Worm (Caenorhabditis elegans) whole organism, L4 larva: ENCODE measurements around the gene abu-7.

Source experiments
- F10B5.3 ChIP-seq: sonication (generic microtip); optimal IDR thresholded peaks from 2 replicates; lab custom pipeline; 2016; ENCODE audit warnings: mild to moderate bottlenecking, missing genetic modification characterization, missing compliant biosample characterization
- F26F4.8 ChIP-seq: fragments of 200-800 bp; sonication (Bioruptor generic); conservative IDR thresholded peaks from 2 replicates; pipeline ENCODE4 v1.3.6; 2022; ENCODE audit warnings: missing genetic modification characterization, missing compliant biosample characterization
- F37D6.2 ChIP-seq: sonication (generic microtip); optimal IDR thresholded peaks from 2 replicates; lab custom pipeline; 2016; ENCODE audit warnings: mild to moderate bottlenecking, missing genetic modification characterization, missing compliant biosample characterization
- F44E2.7 ChIP-seq: fragments of 200-800 bp; sonication (Bioruptor generic); IDR thresholded peaks from 2 replicates; pipeline ENCODE4 v2.1.2; 2022; ENCODE audit warnings: missing genetic modification characterization, missing compliant biosample characterization
- F49E8.2 ChIP-seq: sonication (generic microtip); optimal IDR thresholded peaks from 2 replicates; lab custom pipeline; 2016; ENCODE audit warnings: missing compliant biosample characterization, mild to moderate bottlenecking, missing genetic modification characterization, borderline replicate concordance
- Y5F2A.4 ChIP-seq: fragments of 200-800 bp; sonication (Bioruptor generic); optimal IDR thresholded peaks from 2 replicates; lab custom pipeline; 2018; ENCODE audit warnings: mild to moderate bottlenecking, missing genetic modification characterization, missing compliant biosample characterization
- ZK546.5 ChIP-seq, 2 experiments: sonication (generic microtip); optimal IDR thresholded peaks; 2 replicates each; lab custom pipeline; 2017; ENCODE audit warnings: missing biosample characterization in 2 of 2, missing genetic modification characterization in 2 of 2
- aha-1 ChIP-seq: fragments of 150-350 bp; peaks from one replicate; lab custom pipeline; 2014; ENCODE audit warnings: missing biosample characterization, missing genetic modification characterization
- aly-2 ChIP-seq: sonication (generic microtip); optimal IDR thresholded peaks from 2 replicates; lab custom pipeline; 2018; ENCODE audit warnings: missing biosample characterization, missing genetic modification characterization
- ama-1 ChIP-seq: fragments of 150-350 bp; optimal IDR thresholded peaks from 2 replicates; lab custom pipeline; 2014; ENCODE audit warnings: inconsistent platforms, mixed read lengths
- attf-4 ChIP-seq: sonication (generic microtip); optimal IDR thresholded peaks from 3 replicates; lab custom pipeline; 2017; ENCODE audit warnings: missing biosample characterization, missing genetic modification characterization
- ceh-20 ChIP-seq: fragments of 200-800 bp; sonication (Bioruptor generic); IDR thresholded peaks from 2 replicates; pipeline ENCODE4 v1.3.6; 2022; ENCODE audit warnings: missing genetic modification reagents, missing genetic modification characterization, missing compliant biosample characterization
- ceh-32 ChIP-seq: sonication (generic microtip); optimal IDR thresholded peaks from 2 replicates; lab custom pipeline; 2016; ENCODE audit warnings: mild to moderate bottlenecking, missing genetic modification characterization, missing compliant biosample characterization; ENCODE audit not compliant: poor library complexity
- ceh-62 ChIP-seq: sonication (generic microtip); optimal IDR thresholded peaks from 2 replicates; lab custom pipeline; 2017; ENCODE audit warnings: missing biosample characterization, missing genetic modification characterization
- cey-2 ChIP-seq: sonication (generic microtip); optimal IDR thresholded peaks from 3 replicates; lab custom pipeline; 2017; ENCODE audit warnings: missing genetic modification characterization, mild to moderate bottlenecking, missing compliant biosample characterization, antibody characterized with exemption, borderline replicate concordance; ENCODE audit not compliant: insufficient read depth
- daf-12 ChIP-seq: fragments of 150-350 bp; optimal IDR thresholded peaks from 2 replicates; lab custom pipeline; 2014; ENCODE audit warnings: missing biosample characterization, missing genetic modification reagents, missing genetic modification characterization
- daf-16 ChIP-seq, 3 experiments: sonication (generic microtip); optimal IDR thresholded peaks; 2 replicates each; lab custom pipeline; 2016 to 2017; ENCODE audit warnings: missing genetic modification characterization in 3 of 3, missing genetic modification reagents in 3 of 3, mild to moderate bottlenecking in 2 of 3, missing compliant biosample characterization in 2 of 3, missing biosample characterization in 1 of 3, moderate library complexity in 1 of 3
- dmd-8 ChIP-seq: fragments of 200-800 bp; sonication (Bioruptor generic); IDR thresholded peaks from 2 replicates; pipeline ENCODE4 v1.3.6; 2022; ENCODE audit warnings: missing genetic modification characterization, missing compliant biosample characterization
- duxl-1 ChIP-seq: sonication (generic microtip); optimal IDR thresholded peaks from 2 replicates; lab custom pipeline; 2016; ENCODE audit warnings: mild to moderate bottlenecking, missing genetic modification characterization, moderate library complexity, missing compliant biosample characterization; ENCODE audit not compliant: poor library complexity
- dve-1 ChIP-seq: sonication (generic microtip); optimal IDR thresholded peaks from 2 replicates; lab custom pipeline; 2017; ENCODE audit warnings: antibody characterized with exemption, mild to moderate bottlenecking, missing genetic modification characterization, missing compliant biosample characterization; ENCODE audit not compliant: insufficient read depth
- egl-27 ChIP-seq: sonication (generic microtip); optimal IDR thresholded peaks from 3 replicates; lab custom pipeline; 2017; ENCODE audit warnings: missing biosample characterization, missing genetic modification reagents, missing genetic modification characterization
- fkh-10 ChIP-seq: fragments of 150-350 bp; optimal IDR thresholded peaks from 2 replicates; lab custom pipeline; 2014; ENCODE audit warnings: missing biosample characterization, missing genetic modification reagents, missing genetic modification characterization
- gei-8 ChIP-seq: fragments of 200-800 bp; sonication (Bioruptor generic); optimal IDR thresholded peaks from 2 replicates; lab custom pipeline; 2018; ENCODE audit warnings: mild to moderate bottlenecking, missing genetic modification characterization, missing compliant biosample characterization
- hif-1 ChIP-seq, 2 experiments: sonication (generic microtip); optimal IDR thresholded peaks; 2 replicates each; lab custom pipeline; 2016 to 2017; ENCODE audit warnings: missing compliant biosample characterization in 2 of 2, missing genetic modification characterization in 2 of 2, missing genetic modification reagents in 2 of 2, missing genotype in 2 of 2, mild to moderate bottlenecking in 1 of 2
- hlh-11 ChIP-seq: fragments of 200-800 bp; sonication (Bioruptor generic); optimal IDR thresholded peaks from 2 replicates; lab custom pipeline; 2018; ENCODE audit warnings: mild to moderate bottlenecking, missing genetic modification characterization, missing compliant biosample characterization
- jun-1 ChIP-seq: fragments of 150-350 bp; optimal IDR thresholded peaks from 2 replicates; lab custom pipeline; 2014; ENCODE audit warnings: missing biosample characterization, missing genetic modification reagents, missing genetic modification characterization
- lim-7 ChIP-seq: fragments of 200-800 bp; sonication (Bioruptor generic); IDR thresholded peaks from 2 replicates; pipeline ENCODE4 v1.3.6; 2022; ENCODE audit warnings: missing genetic modification characterization, missing compliant biosample characterization
- lin-1 ChIP-seq: fragments of 200-800 bp; sonication (Bioruptor generic); IDR thresholded peaks from 2 replicates; pipeline ENCODE4 v1.3.6; 2022; ENCODE audit warnings: missing genetic modification reagents, missing genetic modification characterization, missing compliant biosample characterization
- lin-29 ChIP-seq: fragments of 200-800 bp; sonication (Bioruptor generic); IDR thresholded peaks from 2 replicates; pipeline ENCODE4 v1.3.6; 2022; ENCODE audit warnings: missing genetic modification reagents, missing genetic modification characterization, missing compliant biosample characterization
- lir-3 ChIP-seq: sonication (generic microtip); optimal IDR thresholded peaks from 2 replicates; lab custom pipeline; 2016; ENCODE audit warnings: mild to moderate bottlenecking, missing genetic modification characterization, missing compliant biosample characterization
- lsy-2 ChIP-seq, 2 experiments: fragments of 150-350 bp in 1 of 2; sonication (generic microtip) in 1 of 2; optimal IDR thresholded peaks; 2 replicates each; lab custom pipeline; 2014 to 2017; ENCODE audit warnings: missing biosample characterization in 2 of 2, missing genetic modification characterization in 2 of 2
- mxl-2 ChIP-seq: fragments of 200-800 bp; sonication (Bioruptor generic); conservative IDR thresholded peaks from 2 replicates; pipeline ENCODE4 v1.3.6; 2022; ENCODE audit warnings: missing genetic modification reagents, missing genetic modification characterization, missing compliant biosample characterization
- mxl-3 ChIP-seq: fragments of 200-800 bp; sonication (Bioruptor generic); optimal IDR thresholded peaks from 2 replicates; lab custom pipeline; 2018; ENCODE audit warnings: mild to moderate bottlenecking, missing genetic modification characterization, missing compliant biosample characterization
- nhr-102 ChIP-seq: sonication (generic microtip); optimal IDR thresholded peaks from 2 replicates; lab custom pipeline; 2016; ENCODE audit warnings: mild to moderate bottlenecking, missing genetic modification characterization, moderate library complexity, missing compliant biosample characterization
- nhr-237 ChIP-seq: sonication (generic microtip); optimal IDR thresholded peaks from 2 replicates; lab custom pipeline; 2017; ENCODE audit warnings: missing biosample characterization, missing genetic modification characterization
- nhr-25 ChIP-seq: sonication (generic microtip); optimal IDR thresholded peaks from 2 replicates; lab custom pipeline; 2017; ENCODE audit warnings: missing genetic modification characterization, mild to moderate bottlenecking, missing compliant biosample characterization, antibody characterized with exemption, moderate library complexity, borderline replicate concordance; ENCODE audit not compliant: insufficient read depth
- nhr-76 ChIP-seq: fragments of 150-350 bp; optimal IDR thresholded peaks from 2 replicates; lab custom pipeline; 2014; ENCODE audit warnings: missing biosample characterization, missing genetic modification characterization
- php-3 ChIP-seq: fragments of 200-800 bp; sonication (Bioruptor generic); IDR thresholded peaks from 2 replicates; pipeline ENCODE4 v1.3.6; 2022; ENCODE audit warnings: missing genetic modification reagents, missing genetic modification characterization, missing compliant biosample characterization
- skn-1 ChIP-seq: fragments of 150-350 bp; optimal IDR thresholded peaks from 2 replicates; lab custom pipeline; 2014; ENCODE audit warnings: missing biosample characterization, missing genetic modification characterization
- snpc-4 ChIP-seq: fragments of 150-350 bp; optimal IDR thresholded peaks from 2 replicates; lab custom pipeline; 2014; ENCODE audit warnings: missing biosample characterization, missing genetic modification characterization
- tag-97 ChIP-seq: fragments of 200-800 bp; sonication (Bioruptor generic); IDR thresholded peaks from 2 replicates; pipeline ENCODE4 v1.3.6; 2022; ENCODE audit warnings: missing genetic modification characterization, missing compliant biosample characterization
- tra-1 ChIP-seq: fragments of 200-800 bp; sonication (Bioruptor generic); IDR thresholded peaks from 2 replicates; pipeline ENCODE4 v1.3.6; 2022; ENCODE audit warnings: missing genetic modification reagents, missing genetic modification characterization, missing compliant biosample characterization
- unc-62 ChIP-seq, 3 experiments: fragments of 150-350 bp in 1 of 3; sonication (generic microtip); optimal IDR thresholded peaks in 2 of 3; peaks in 1 of 3; 1 replicate in 1 of 3; 2 replicates in 2 of 3; lab custom pipeline; 2014 to 2017; ENCODE audit warnings: missing biosample characterization in 3 of 3, missing genetic modification characterization in 3 of 3, missing genetic modification reagents in 3 of 3, missing genotype in 1 of 3
- zfp-3 ChIP-seq: fragments of 200-800 bp; sonication (Bioruptor generic); conservative IDR thresholded peaks from 2 replicates; pipeline ENCODE4 v1.3.6; 2022; ENCODE audit warnings: missing genetic modification reagents, missing genetic modification characterization, missing compliant biosample characterization

The abu-7 gene

ce11 chrV:5143785-5144184 lies 20.8 kb downstream of the abu-7 start, which contains the start of gene srh-129:
srh-129 (minus strand) TSS chrV:5143885.
- TF ChIP-seq skn-1 (no peak), unc-62 (GFP tag; optimal IDR thresholded peaks at IDR 0.05 in 1 of 2; lab: Kevin White, UChicago) (no peak), unc-62 (tag; optimal IDR thresholded peaks at IDR 0.05; lab: Kevin White, UChicago) (no peak), gei-8 (GFP tag; lab: Kevin White, UChicago) (no peak), ama-1 (lab: Kevin White, UChicago) (no peak), lir-3 (tag; lab: Kevin White, UChicago) (no peak), daf-16 (GFP tag; optimal IDR thresholded peaks at IDR 0.05; lab: Kevin White, UChicago) (no peak), daf-16 (tag; optimal IDR thresholded peaks at IDR 0.05; lab: Kevin White, UChicago) (no peak), tra-1 (GFP tag; lab: Robert Waterston, UW) (no peak), attf-4 (no peak), F26F4.8 (GFP tag; lab: Robert Waterston, UW) (no peak), lin-29 (no peak), ZK546.5 (tag; optimal IDR thresholded peaks at IDR 0.05; lab: Kevin White, UChicago) (no peak), ceh-20 (GFP tag; lab: Robert Waterston, UW) (no peak)

ce11 chrV:5137919-5138318 lies 26.7 kb downstream of the abu-7 start, which contains the start of gene F14F9.3:
F14F9.3 (plus strand) TSS chrV:5138219.
- TF ChIP-seq lin-1 (GFP tag; lab: Robert Waterston, UW) (no peak), aly-2 (no peak), jun-1 (tag; lab: Kevin White, UChicago) (no peak), lim-7 (GFP tag; lab: Robert Waterston, UW) (no peak)

DNA sequence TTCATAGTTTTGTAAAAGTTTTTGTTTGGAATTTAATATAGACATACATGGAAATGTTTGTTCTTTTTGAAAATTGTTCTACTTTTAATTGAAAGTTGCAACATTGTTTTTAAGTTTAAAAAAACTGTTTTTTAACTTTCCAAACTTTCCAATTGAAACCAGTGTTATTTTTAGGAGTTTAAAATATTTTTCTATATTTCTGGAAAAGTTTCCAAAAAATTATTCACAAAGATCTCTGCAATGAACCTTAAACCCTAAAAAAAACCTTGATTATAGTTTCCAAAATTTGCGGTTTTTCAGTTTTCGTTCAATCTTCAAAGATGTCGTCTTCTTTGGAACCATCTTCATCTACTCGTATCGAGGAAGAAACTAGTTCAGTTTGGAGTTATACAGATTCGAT lies 32.1 kb downstream of the abu-7 start, which contains the start of gene F14F9.4:
Gene F14F9.4, plus strand, starts transcription at position 301 of the 400 bp plus-strand sequence.
- TF ChIP-seq F37D6.2 (tag; lab: Kevin White, UChicago) (no peak), tag-97 (no peak), hif-1 (tag; optimal IDR thresholded peaks at IDR 0.05; lab: Kevin White, UChicago) (no peak), fkh-10 (GFP tag; lab: Kevin White, UChicago) (no peak), jun-1 (tag; lab: Kevin White, UChicago) (no peak), daf-12 (tag; lab: Kevin White, UChicago) (no peak), nhr-237 (tag; lab: Kevin White, UChicago) (no peak), skn-1 (no peak), F10B5.3 (no peak), mxl-2 (GFP tag; lab: Robert Waterston, UW) (no peak)
- TF ChIP-seq, all 104 proteins: peak for 0

- no peak for TF ChIP-seq mxl-2 (GFP tag; lab: Robert Waterston, UW)
- no peak for TF ChIP-seq dve-1
- peak; percentile 19 for TF ChIP-seq hlh-11 (tag; lab: Kevin White, UChicago)
- no peak for TF ChIP-seq dmd-8 (GFP tag; lab: Robert Waterston, UW)
- TF ChIP-seq unc-62 (GFP tag; optimal IDR thresholded peaks at IDR 0.05 in 1 of 2; lab: Kevin White, UChicago): peak in 1 of 2 experiments; percentile 85
- TF ChIP-seq unc-62 (tag; optimal IDR thresholded peaks at IDR 0.05; lab: Kevin White, UChicago): no peak
- TF ChIP-seq snpc-4 (tag; lab: Kevin White, UChicago): no peak
- TF ChIP-seq ceh-62 (tag; lab: Kevin White, UChicago): no peak
- peak in 1 of 2 experiments; percentile 46 for TF ChIP-seq hif-1 (tag; optimal IDR thresholded peaks at IDR 0.05; lab: Kevin White, UChicago)
- no peak for TF ChIP-seq ceh-32
- TF ChIP-seq aha-1 (tag; lab: Kevin White, UChicago): peak; percentile 70
- TF ChIP-seq egl-27: no peak
- no peak for TF ChIP-seq F37D6.2 (tag; lab: Kevin White, UChicago)
- TF ChIP-seq cey-2 (tag; lab: Kevin White, UChicago): no peak
- TF ChIP-seq ceh-20 (GFP tag; lab: Robert Waterston, UW): no peak
- TF ChIP-seq fkh-10 (GFP tag; lab: Kevin White, UChicago): no peak
- TF ChIP-seq zfp-3 (GFP tag; lab: Robert Waterston, UW): no peak
- no peak for TF ChIP-seq nhr-76 (tag; lab: Kevin White, UChicago)
- TF ChIP-seq nhr-102: no peak
- TF ChIP-seq nhr-25 (tag; lab: Kevin White, UChicago): no peak
- TF ChIP-seq F49E8.2 (tag; lab: Kevin White, UChicago): no peak
- no peak for TF ChIP-seq duxl-1 (tag; lab: Kevin White, UChicago)
- TF ChIP-seq php-3 (GFP tag; lab: Robert Waterston, UW): no peak
- no peak for TF ChIP-seq F44E2.7 (GFP tag; lab: Robert Waterston, UW)
- no peak for TF ChIP-seq Y5F2A.4 (GFP tag; lab: Kevin White, UChicago)
- TF ChIP-seq mxl-3 (GFP tag; lab: Kevin White, UChicago): no peak
- TF ChIP-seq lsy-2 (tag; optimal IDR thresholded peaks at IDR 0.05; lab: Kevin White, UChicago): no peak
These were observed 33.2 kb downstream of the abu-7 start for ce11 chrV:5131380-5131779.
